Fruit fly (Drosophila melanogaster) whole organism, pupa: ENCODE data around the gene Pus7.
A peak's percentile ranks its signal among the peaks of the same experiment; 100 is the strongest.

Source experiments
- CG10348 ChIP-seq: fragments of 200-800 bp; sonication (Bioruptor generic); IDR thresholded peaks from 2 replicates; pipeline ENCODE4 v1.3.6; 2022; ENCODE audit warnings: missing biosample characterization, missing genetic modification characterization
- CG12605 ChIP-seq: fragments of 200-800 bp; sonication (Bioruptor generic); IDR thresholded peaks from 2 replicates; pipeline ENCODE4 v1.3.6; 2022; ENCODE audit warnings: missing biosample characterization, missing genetic modification characterization
- CG15710 ChIP-seq: fragments of 200-800 bp; sonication (Bioruptor generic); optimal IDR thresholded peaks from 2 replicates; lab custom pipeline; 2018; ENCODE audit warnings: missing biosample characterization, mild to moderate bottlenecking, missing genetic modification characterization, moderate library complexity
- CG17806 ChIP-seq: fragments of 200-800 bp; sonication (Bioruptor generic); optimal IDR thresholded peaks from 2 replicates; lab custom pipeline; 2018; ENCODE audit warnings: missing biosample characterization, mild to moderate bottlenecking, missing genetic modification characterization, moderate library complexity
- CG32121 ChIP-seq: fragments of 200-800 bp; sonication (Bioruptor generic); IDR thresholded peaks from 2 replicates; pipeline ENCODE4 v1.3.6; 2022; ENCODE audit warnings: missing biosample characterization, missing genetic modification characterization
- CG34367 ChIP-seq: fragments of 200-800 bp; sonication (Bioruptor generic); optimal IDR thresholded peaks from 2 replicates; lab custom pipeline; 2018; ENCODE audit warnings: missing biosample characterization, mild to moderate bottlenecking, missing genetic modification characterization
- CG4496 ChIP-seq: fragments of 200-800 bp; sonication (Bioruptor generic); IDR thresholded peaks from 3 replicates; pipeline ENCODE4 v1.3.6; 2022; ENCODE audit warnings: missing biosample characterization, missing genetic modification characterization
- CG8301 ChIP-seq: fragments of 200-800 bp; sonication (Bioruptor generic); optimal IDR thresholded peaks from 2 replicates; lab custom pipeline; 2018; ENCODE audit warnings: missing biosample characterization, mild to moderate bottlenecking, missing genetic modification characterization
- EcR ChIP-seq: fragments of 200-800 bp; sonication (Bioruptor generic); optimal IDR thresholded peaks from 3 replicates; lab custom pipeline; 2019; ENCODE audit warnings: missing biosample characterization, missing genetic modification characterization, mild to moderate bottlenecking, moderate library complexity, missing genetic modification reagents
- Pif1A ChIP-seq: fragments of 200-800 bp; sonication (Bioruptor generic); optimal IDR thresholded peaks from 3 replicates; lab custom pipeline; 2016; ENCODE audit warnings: missing biosample characterization, missing genetic modification characterization
- Pif1B ChIP-seq: fragments of 200-800 bp; sonication (Bioruptor generic); optimal IDR thresholded peaks from 3 replicates; lab custom pipeline; 2016; ENCODE audit warnings: missing biosample characterization, missing genetic modification characterization
- rn ChIP-seq: fragments of 200-800 bp; sonication (Bioruptor generic); IDR thresholded peaks from 2 replicates; pipeline ENCODE4 v1.3.6; 2022; ENCODE audit warnings: missing biosample characterization, missing genetic modification characterization

DNA sequence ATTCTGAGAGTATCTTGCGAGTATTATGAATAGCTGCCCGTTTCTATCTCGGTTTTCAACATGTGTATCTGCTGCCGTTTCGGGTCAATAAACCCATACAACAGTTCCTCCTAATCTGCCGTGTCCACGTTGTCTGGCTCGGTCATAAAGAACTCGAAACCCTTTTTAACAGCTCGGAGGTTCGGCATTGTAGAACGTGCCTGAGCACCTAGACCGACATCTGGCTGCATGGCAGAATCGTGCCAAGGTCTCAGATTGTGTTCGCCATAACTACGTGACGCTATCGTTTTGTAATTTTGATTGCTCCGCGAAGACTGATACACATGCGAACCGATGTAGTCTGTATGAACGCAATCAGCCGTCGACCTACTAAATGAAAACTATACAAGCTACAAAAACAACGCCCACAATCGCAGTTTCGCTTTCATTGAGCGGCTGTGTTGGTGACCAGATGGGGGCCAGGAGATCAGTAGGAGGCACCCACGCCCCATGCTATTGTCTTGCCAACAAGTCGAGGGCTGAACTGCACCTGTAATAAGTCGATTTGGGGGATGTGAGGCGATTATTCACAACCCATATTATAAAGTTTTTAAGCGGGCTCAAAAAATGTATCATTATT lies 44.3 kb downstream of the Pus7 start:
- TF ChIP-seq CG15710 (tag; lab: Kevin White, UChicago) (no peak), EcR (GFP tag; lab: Kevin White, UChicago) (peak; percentile 83), CG34367 (tag; lab: Kevin White, UChicago) (no peak), Pif1B (no peak), CG10348 (no peak), Pif1A (GFP tag; lab: Kevin White, UChicago) (no peak), CG17806 (tag; lab: Kevin White, UChicago) (no peak), CG12605 (no peak), CG4496 (GFP tag; lab: Robert Waterston, UW) (0 out of 3 replicates have a peak, but pooled peaks have one; percentile 48), rn (GFP tag; lab: Robert Waterston, UW) (no peak), CG8301 (tag; lab: Kevin White, UChicago) (no peak), CG32121 (GFP tag; lab: Robert Waterston, UW) (no peak)
